Fruit fly (Drosophila melanogaster) whole organism: ENCODE measurements around the gene fz.

Source experiments
- Dll ChIP-seq: fragments of >200 bp; optimal IDR thresholded peaks from 2 replicates; lab custom pipeline; 2017
- EcR ChIP-seq, 2 experiments: fragments of >200 bp; optimal IDR thresholded peaks; 2 replicates each; lab custom pipeline; 2017; ENCODE audit warnings: missing biosample characterization in 2 of 2, missing genetic modification characterization in 2 of 2, missing genetic modification reagents in 2 of 2
- pan ChIP-seq: fragments of >200 bp; optimal IDR thresholded peaks from 2 replicates; lab custom pipeline; 2017
- psq ChIP-seq: fragments of >200 bp; optimal IDR thresholded peaks from 2 replicates; lab custom pipeline; 2017
- usp ChIP-seq: fragments of >200 bp; optimal IDR thresholded peaks from 2 replicates; lab custom pipeline; 2017; ENCODE audit warnings: missing biosample characterization, missing genetic modification characterization, mixed read lengths

dm6 chr3L:14354285-14355092 lies 80.3 kb downstream of the fz start:
- TF ChIP-seq pan (no peak), EcR (GFP tag; optimal IDR thresholded peaks at IDR 0.05; lab: Kevin White, UChicago) (no peak), psq (lab: Kevin White, UChicago) (no peak), Dll (no peak), usp (no peak)
